Fruit fly (Drosophila melanogaster): Measurements from ENCODE around the gene Nbr.
A peak's percentile ranks its signal among the peaks of the same experiment; 100 is the strongest.

Nbr gene

DNA sequence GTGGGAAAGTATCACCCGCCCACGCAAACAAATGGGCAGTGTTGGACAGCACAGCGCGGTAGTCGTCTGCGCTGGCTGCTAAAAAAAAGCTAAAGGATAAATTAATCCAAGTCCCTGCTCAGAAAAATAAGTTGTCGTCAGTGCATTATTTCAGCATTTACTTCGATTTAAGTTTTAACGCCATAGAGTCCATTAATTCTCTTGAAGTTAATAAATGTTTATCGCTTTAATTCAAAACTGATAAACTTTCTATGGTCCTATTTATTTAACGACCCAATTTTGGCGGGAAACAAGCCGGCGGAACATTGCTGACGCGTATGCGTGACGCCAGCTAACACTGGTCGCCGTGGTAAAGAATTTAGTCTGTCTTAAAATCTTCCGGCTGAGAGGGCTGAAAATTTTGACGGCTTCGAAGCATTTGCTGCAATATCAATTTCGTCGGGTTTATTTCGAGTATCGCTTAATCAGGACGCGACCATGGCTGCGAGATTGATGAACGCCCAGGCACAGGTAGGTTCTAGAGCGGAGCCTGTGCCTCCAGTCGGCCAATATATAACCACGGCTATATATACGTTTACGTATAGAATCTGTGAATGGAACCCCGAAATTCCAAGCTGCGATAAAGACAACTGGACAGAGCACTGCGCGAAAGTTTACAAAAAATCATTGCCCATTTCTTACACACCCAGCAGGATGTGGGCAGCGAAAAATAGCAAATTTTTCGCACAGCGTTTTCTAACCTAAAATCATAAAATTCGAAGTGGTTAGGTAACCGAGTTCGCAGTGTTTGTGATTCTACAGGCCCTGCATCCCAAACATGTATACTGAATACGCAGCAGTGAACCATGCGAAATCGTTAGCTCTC lies 5.6 kb upstream of the Nbr start, which contains the start of the genes mAcon1, CG43345 and CG43346 (continued):
- TF ChIP-seq knrl (GFP tag; IDR thresholded peaks at IDR 0.05; ENCODE audit: partially characterized antibody) = peak; percentile 24; the same call in 1 of the 3 replicates
- TF ChIP-seq CG7556 (GFP tag; optimal IDR thresholded peaks at IDR 0.05) = peak; percentile 76
- no peak for TF ChIP-seq pros (GFP tag; optimal IDR thresholded peaks at IDR 0.05)
- peak; percentile 46; the same call in 1 of the 2 replicates for TF ChIP-seq CG11247 (GFP tag; IDR thresholded peaks at IDR 0.05)
- peak; percentile 51; the same call in 1 of the 2 replicates for TF ChIP-seq CG6689 (GFP tag; IDR thresholded peaks at IDR 0.05)
- peak in 1 of 2 experiments; percentile 80 for TF ChIP-seq crp (GFP tag; optimal IDR thresholded peaks at IDR 0.05)
- TF ChIP-seq slou (GFP tag; optimal IDR thresholded peaks at IDR 0.05) = peak; percentile 70
- TF ChIP-seq CG12071 (GFP tag; optimal IDR thresholded peaks at IDR 0.05) = no peak
- TF ChIP-seq Hr39 (optimal IDR thresholded peaks at IDR 0.05) = peak; percentile 70
- TF ChIP-seq ems (GFP tag; optimal IDR thresholded peaks at IDR 0.05) = peak; percentile 87
- no peak for TF ChIP-seq CG2199 (GFP tag; IDR thresholded peaks at IDR 0.05)
- TF ChIP-seq CG16863 (GFP tag; optimal IDR thresholded peaks at IDR 0.05) = peak; percentile 81
- TF ChIP-seq CG18619 (GFP tag; optimal IDR thresholded peaks at IDR 0.05) = peak; percentile 78
- TF ChIP-seq CG32772 (GFP tag; IDR thresholded peaks at IDR 0.05) = 0 out of 2 replicates have a peak, but pooled peaks have one; percentile 33
- TF ChIP-seq Ets65A (GFP tag) = peak; percentile 99
- peak; percentile 98 for TF ChIP-seq CG10267 (tag; optimal IDR thresholded peaks at IDR 0.05)
- TF ChIP-seq Deaf1 (tag; optimal IDR thresholded peaks at IDR 0.05) = no peak
- TF ChIP-seq CG9215 (GFP tag; IDR thresholded peaks at IDR 0.05) = peak; percentile 83
- peak; percentile 59 for TF ChIP-seq PHDP (tag; optimal IDR thresholded peaks at IDR 0.05)
- peak; percentile 72 for TF ChIP-seq CG15696 (tag; optimal IDR thresholded peaks at IDR 0.05)
- no peak for TF ChIP-seq CG11695 (GFP tag; IDR thresholded peaks at IDR 0.05)
- TF ChIP-seq Drgx (GFP tag; IDR thresholded peaks at IDR 0.05) = peak; percentile 47; the same call in 1 of the 2 replicates
- peak; percentile 73 for TF ChIP-seq CG8089 (GFP tag; optimal IDR thresholded peaks at IDR 0.05)
- peak; percentile 85 for TF ChIP-seq bab2 (GFP tag; optimal IDR thresholded peaks at IDR 0.05)
- peak; percentile 64 for TF ChIP-seq croc (GFP tag; conservative IDR thresholded peaks at IDR 0.05)
- no peak for TF ChIP-seq rib (GFP tag; IDR thresholded peaks at IDR 0.05)
- TF ChIP-seq CG4730 (GFP tag; IDR thresholded peaks at IDR 0.05) = peak; percentile 35; the same call in 1 of the 2 replicates
- 0 out of 2 replicates have a peak, but pooled peaks have one; percentile 6 for TF ChIP-seq cas (GFP tag; IDR thresholded peaks at IDR 0.05)
- TF ChIP-seq dysf (GFP tag; IDR thresholded peaks at IDR 0.05) = peak; percentile 80
- no peak for TF ChIP-seq CG15601 (tag; optimal IDR thresholded peaks at IDR 0.05)
- no peak for TF ChIP-seq Dip2 (GFP tag; IDR thresholded peaks at IDR 0.05)
- no peak for TF ChIP-seq CG34224 (GFP tag; IDR thresholded peaks at IDR 0.05; ENCODE audit: partially characterized antibody)
- TF ChIP-seq CG6683 (GFP tag; optimal IDR thresholded peaks at IDR 0.05) = peak; percentile 67
- TF ChIP-seq CG10979 (tag; optimal IDR thresholded peaks at IDR 0.05) = peak; percentile 64
- peak; percentile 45 for TF ChIP-seq Neu2 (GFP tag; optimal IDR thresholded peaks at IDR 0.05; ENCODE audit: borderline replicate concordance)
- peak; percentile 46 for TF ChIP-seq mirr (GFP tag; optimal IDR thresholded peaks at IDR 0.05)
- TF ChIP-seq NK7.1 (GFP tag; optimal IDR thresholded peaks at IDR 0.05) = peak; percentile 81
- TF ChIP-seq grau (tag; optimal IDR thresholded peaks at IDR 0.05) = peak; percentile 83
- TF ChIP-seq lola (GFP tag; optimal IDR thresholded peaks at IDR 0.05) = peak in 1 of 3 experiments; percentile 76
- TF ChIP-seq CG30431 (GFP tag; optimal IDR thresholded peaks at IDR 0.05) = peak; percentile 68
- TF ChIP-seq Fer2 (tag; optimal IDR thresholded peaks at IDR 0.05) = peak; percentile 70
